Fruit fly (Drosophila melanogaster) whole organism, pupa: ENCODE results near the gene CG13038.

Source experiments
- CG10348 ChIP-seq: fragments of 200-800 bp; sonication (Bioruptor generic); IDR thresholded peaks from 2 replicates; pipeline ENCODE4 v1.3.6; 2022; ENCODE audit warnings: missing biosample characterization, missing genetic modification characterization
- CG12605 ChIP-seq: fragments of 200-800 bp; sonication (Bioruptor generic); IDR thresholded peaks from 2 replicates; pipeline ENCODE4 v1.3.6; 2022; ENCODE audit warnings: missing biosample characterization, missing genetic modification characterization
- CG13204 ChIP-seq: fragments of 200-800 bp; sonication (Bioruptor generic); optimal IDR thresholded peaks from 2 replicates; lab custom pipeline; 2018; ENCODE audit warnings: missing biosample characterization, mild to moderate bottlenecking, missing genetic modification characterization, moderate library complexity
- CG14655 ChIP-seq: fragments of 200-800 bp; sonication (Bioruptor generic); optimal IDR thresholded peaks from 3 replicates; lab custom pipeline; 2017; ENCODE audit warnings: mild to moderate bottlenecking, missing biosample characterization, missing genetic modification reagents, missing genetic modification characterization
- CG15710 ChIP-seq: fragments of 200-800 bp; sonication (Bioruptor generic); optimal IDR thresholded peaks from 2 replicates; lab custom pipeline; 2018; ENCODE audit warnings: missing biosample characterization, mild to moderate bottlenecking, missing genetic modification characterization, moderate library complexity
- CG32121 ChIP-seq: fragments of 200-800 bp; sonication (Bioruptor generic); IDR thresholded peaks from 2 replicates; pipeline ENCODE4 v1.3.6; 2022; ENCODE audit warnings: missing biosample characterization, missing genetic modification characterization
- CG34367 ChIP-seq: fragments of 200-800 bp; sonication (Bioruptor generic); optimal IDR thresholded peaks from 2 replicates; lab custom pipeline; 2018; ENCODE audit warnings: missing biosample characterization, mild to moderate bottlenecking, missing genetic modification characterization
- CG4496 ChIP-seq: fragments of 200-800 bp; sonication (Bioruptor generic); IDR thresholded peaks from 3 replicates; pipeline ENCODE4 v1.3.6; 2022; ENCODE audit warnings: missing biosample characterization, missing genetic modification characterization
- CG8159 ChIP-seq: fragments of 200-800 bp; sonication (Bioruptor generic); optimal IDR thresholded peaks from 3 replicates; lab custom pipeline; 2018; ENCODE audit warnings: missing biosample characterization, mild to moderate bottlenecking, missing genetic modification characterization, moderate library complexity
- CG8301 ChIP-seq: fragments of 200-800 bp; sonication (Bioruptor generic); optimal IDR thresholded peaks from 2 replicates; lab custom pipeline; 2018; ENCODE audit warnings: missing biosample characterization, mild to moderate bottlenecking, missing genetic modification characterization
- CG9948 ChIP-seq: fragments of 200-800 bp; sonication (Bioruptor generic); optimal IDR thresholded peaks from 2 replicates; lab custom pipeline; 2018; ENCODE audit warnings: missing biosample characterization, mild to moderate bottlenecking, missing genetic modification characterization, moderate library complexity
- D1 ChIP-seq: fragments of 200-800 bp; sonication (Bioruptor generic); optimal IDR thresholded peaks from 2 replicates; lab custom pipeline; 2018; ENCODE audit warnings: missing biosample characterization, mild to moderate bottlenecking, missing genetic modification characterization, moderate library complexity
- EcR ChIP-seq: fragments of 200-800 bp; sonication (Bioruptor generic); optimal IDR thresholded peaks from 3 replicates; lab custom pipeline; 2019; ENCODE audit warnings: missing biosample characterization, missing genetic modification characterization, mild to moderate bottlenecking, moderate library complexity, missing genetic modification reagents
- Ets98B ChIP-seq: fragments of 200-800 bp; sonication (Bioruptor generic); IDR thresholded peaks from 2 replicates; pipeline ENCODE4 v1.3.6; 2022; ENCODE audit warnings: missing biosample characterization, missing genetic modification characterization
- Pif1A ChIP-seq: fragments of 200-800 bp; sonication (Bioruptor generic); optimal IDR thresholded peaks from 3 replicates; lab custom pipeline; 2016; ENCODE audit warnings: missing biosample characterization, missing genetic modification characterization
- Pif1B ChIP-seq: fragments of 200-800 bp; sonication (Bioruptor generic); optimal IDR thresholded peaks from 3 replicates; lab custom pipeline; 2016; ENCODE audit warnings: missing biosample characterization, missing genetic modification characterization
- Snoo ChIP-seq: fragments of 200-800 bp; sonication (Bioruptor generic); optimal IDR thresholded peaks from 3 replicates; lab custom pipeline; 2017; ENCODE audit warnings: missing biosample characterization, mild to moderate bottlenecking, missing genetic modification characterization, inconsistent platforms
- fd96Ca ChIP-seq: fragments of 200-800 bp; sonication (Bioruptor generic); IDR thresholded peaks from 3 replicates; pipeline ENCODE4 v1.3.6; 2022; ENCODE audit warnings: missing biosample characterization, missing genetic modification characterization
- gl ChIP-seq: fragments of 200-800 bp; sonication (Bioruptor generic); optimal IDR thresholded peaks from 2 replicates; lab custom pipeline; 2018; ENCODE audit warnings: missing biosample characterization, mild to moderate bottlenecking, missing genetic modification characterization
- rn ChIP-seq: fragments of 200-800 bp; sonication (Bioruptor generic); IDR thresholded peaks from 2 replicates; pipeline ENCODE4 v1.3.6; 2022; ENCODE audit warnings: missing biosample characterization, missing genetic modification characterization

CG13038 gene

DNA sequence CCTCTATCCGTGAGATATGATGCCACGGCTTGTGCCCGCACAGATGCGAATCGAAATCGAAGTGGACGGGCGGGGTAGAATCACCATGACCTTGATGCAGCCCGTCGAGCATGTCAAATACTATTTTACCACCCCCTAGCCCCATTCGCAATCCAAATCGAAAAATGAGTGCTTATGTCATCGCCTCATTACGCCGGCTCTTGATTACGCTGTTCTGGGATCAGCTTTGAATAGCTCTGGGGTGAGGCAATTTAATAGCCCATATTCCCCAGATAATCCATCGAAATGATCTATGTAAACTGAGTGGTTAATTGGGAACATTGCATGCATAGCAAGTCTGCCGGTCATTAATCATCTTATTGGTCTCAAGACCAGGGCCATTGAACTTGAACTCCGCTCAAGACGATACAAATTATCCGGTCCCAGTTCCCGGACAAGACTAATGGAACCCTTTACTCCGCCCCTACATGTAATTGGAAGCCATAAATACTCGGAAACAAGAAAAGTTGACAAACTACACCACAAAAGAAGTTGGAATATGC, 29.6 kb upstream of the CG13038 start:
- TF ChIP-seq CG15710 (tag; lab: Kevin White, UChicago), result no peak
- no peak for TF ChIP-seq CG9948 (tag; lab: Kevin White, UChicago)
- TF ChIP-seq CG32121 (GFP tag; lab: Robert Waterston, UW), result no peak
- TF ChIP-seq Pif1A, result no peak
- TF ChIP-seq EcR (GFP tag; lab: Kevin White, UChicago), result peak; percentile 91
- TF ChIP-seq gl (tag; lab: Kevin White, UChicago), result no peak
- no peak for TF ChIP-seq rn
- TF ChIP-seq CG12605, result no peak

DNA sequence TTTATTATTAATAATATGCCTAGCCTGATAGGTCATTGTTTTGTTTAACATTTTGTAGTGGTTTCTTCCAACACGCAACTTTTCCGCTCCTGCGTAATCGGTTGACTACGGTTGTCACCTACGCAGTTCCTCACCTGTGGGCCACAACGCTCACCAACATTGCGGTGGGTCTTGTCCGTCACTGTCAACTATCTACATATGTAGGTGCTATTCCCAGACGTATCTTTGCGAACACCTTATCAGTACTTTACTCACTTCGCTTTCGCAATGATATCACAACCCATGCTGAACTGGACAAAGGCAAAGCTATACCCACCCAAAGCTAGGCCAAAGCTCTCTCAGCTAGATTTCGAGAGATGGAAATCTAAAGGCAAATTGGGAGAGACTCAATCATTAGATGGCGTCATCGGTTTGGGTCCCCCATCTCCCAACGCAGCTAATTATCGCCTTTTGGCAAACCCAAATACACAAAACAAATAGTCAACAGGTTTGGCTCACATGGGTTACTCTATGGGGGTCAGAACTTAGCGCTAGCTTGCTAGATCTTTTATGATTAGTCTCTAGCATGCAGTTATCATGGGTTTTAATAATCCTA, 28.6 kb upstream of the CG13038 start:
- TF ChIP-seq D1 (no peak), CG10348 (GFP tag; lab: Robert Waterston, UW) (no peak), fd96Ca (0 out of 3 replicates have a peak, but pooled peaks have one; percentile 9), CG8159 (tag; lab: Kevin White, UChicago) (no peak), CG9948 (tag; lab: Kevin White, UChicago) (no peak)

DNA sequence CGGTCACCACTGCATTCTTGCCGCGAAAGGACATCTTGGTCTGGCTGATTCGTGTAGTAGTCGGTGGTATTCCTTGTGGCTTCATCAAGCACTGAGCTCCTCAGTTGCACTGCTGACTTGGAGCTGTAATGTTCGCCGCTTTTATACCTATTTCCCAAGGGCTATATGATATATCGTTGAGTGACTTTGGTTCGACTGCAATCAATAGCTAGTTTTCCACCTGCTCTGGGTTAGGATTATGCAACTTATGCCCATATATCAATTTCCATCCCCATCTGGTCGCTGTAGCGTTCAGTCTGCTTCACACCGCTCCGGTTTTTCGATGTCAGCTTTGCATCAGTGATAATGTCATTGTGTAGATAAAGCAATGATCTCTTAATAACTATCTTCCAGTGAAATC, 26.5 kb upstream of the CG13038 start, which contains the start of gene Pdh:
Gene Pdh (minus strand): TSS at position 101 of the 400 bp plus-strand sequence.
- TF ChIP-seq CG9948 (tag; lab: Kevin White, UChicago) (no peak), D1 (no peak), CG8301 (tag; lab: Kevin White, UChicago) (no peak), Pif1B (GFP tag; lab: Kevin White, UChicago) (no peak), gl (tag; lab: Kevin White, UChicago) (no peak), CG13204 (no peak), rn (no peak), CG15710 (tag; lab: Kevin White, UChicago) (no peak), CG4496 (GFP tag; lab: Robert Waterston, UW) (no peak), Snoo (no peak), Ets98B (GFP tag; lab: Robert Waterston, UW) (no peak), CG10348 (GFP tag; lab: Robert Waterston, UW) (no peak), CG14655 (GFP tag; lab: Kevin White, UChicago) (no peak), CG34367 (tag; lab: Kevin White, UChicago) (no peak), fd96Ca (no peak)
- TF ChIP-seq, all 21 proteins: peak for 0

DNA sequence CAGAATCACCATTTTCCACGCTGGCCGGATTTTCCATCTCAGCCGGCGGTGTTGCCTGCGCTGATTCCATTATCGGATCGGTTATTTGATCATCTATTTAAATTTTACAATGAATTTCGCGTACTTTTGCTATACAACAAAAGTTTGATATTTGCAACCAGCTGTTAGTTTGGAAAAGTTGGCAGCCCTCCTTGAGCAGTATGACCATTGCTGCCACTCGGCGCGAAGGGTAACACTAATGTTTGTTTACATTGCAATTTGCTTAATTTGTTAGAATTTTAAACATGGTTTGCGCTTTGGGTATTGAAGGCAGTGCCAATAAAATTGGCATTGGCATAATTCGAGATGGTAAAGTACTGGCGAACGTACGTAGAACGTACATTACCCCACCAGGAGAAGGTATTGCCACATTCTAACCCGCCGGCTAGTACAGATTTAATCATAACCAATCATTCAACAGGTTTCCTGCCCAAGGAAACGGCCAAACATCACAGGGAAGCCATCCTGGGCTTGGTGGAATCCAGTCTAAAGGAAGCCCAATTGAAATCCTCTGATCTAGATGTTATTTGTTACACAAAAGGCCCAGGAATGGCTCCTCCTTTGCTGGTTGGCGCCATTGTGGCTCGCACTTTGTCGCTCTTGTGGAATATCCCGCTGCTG, 24.2 kb upstream of the CG13038 start, which contains the start of the genes Golgin104 and Tcs3:
Gene Golgin104 (minus strand): TSS at position 182 of the 660 bp plus-strand sequence.
Gene Tcs3 (plus strand): TSS at position 222 of the 660 bp plus-strand sequence.
- no peak for TF ChIP-seq Pif1B (GFP tag; lab: Kevin White, UChicago)

DNA sequence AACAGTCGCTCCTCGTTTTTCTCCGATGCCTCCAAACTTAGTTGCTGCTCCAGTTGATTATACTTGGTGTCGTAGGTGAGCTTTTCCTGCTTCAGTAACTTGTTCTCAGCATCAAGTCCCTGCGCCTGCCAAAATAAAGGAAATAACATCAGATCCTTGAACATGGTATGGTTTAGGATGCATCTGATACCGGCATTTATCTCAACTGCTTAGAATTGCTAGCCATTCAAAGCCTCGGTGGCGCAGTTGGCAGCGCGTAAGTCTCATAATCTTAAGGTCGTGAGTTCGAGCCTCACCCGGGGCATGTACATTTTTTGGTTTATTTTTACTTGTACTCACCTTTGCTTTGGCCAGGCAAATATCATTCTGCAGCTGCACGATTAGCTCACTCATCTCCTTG, 22.0 kb upstream of the CG13038 start:
- TF ChIP-seq CG12605, result no peak
- no peak for TF ChIP-seq CG34367 (tag; lab: Kevin White, UChicago)
- TF ChIP-seq CG15710 (tag; lab: Kevin White, UChicago), result no peak
- no peak for TF ChIP-seq Snoo
- no peak for TF ChIP-seq CG32121 (GFP tag; lab: Robert Waterston, UW)
- no peak for TF ChIP-seq CG4496 (GFP tag; lab: Robert Waterston, UW)
- no peak for TF ChIP-seq Ets98B (GFP tag; lab: Robert Waterston, UW)
- TF ChIP-seq gl (tag; lab: Kevin White, UChicago), result no peak
- TF ChIP-seq CG13204, result no peak
- no peak for TF ChIP-seq CG8301 (tag; lab: Kevin White, UChicago)
- TF ChIP-seq CG9948 (tag; lab: Kevin White, UChicago), result no peak
- no peak for TF ChIP-seq EcR (GFP tag; lab: Kevin White, UChicago)
- TF ChIP-seq CG10348 (GFP tag; lab: Robert Waterston, UW), result no peak

DNA sequence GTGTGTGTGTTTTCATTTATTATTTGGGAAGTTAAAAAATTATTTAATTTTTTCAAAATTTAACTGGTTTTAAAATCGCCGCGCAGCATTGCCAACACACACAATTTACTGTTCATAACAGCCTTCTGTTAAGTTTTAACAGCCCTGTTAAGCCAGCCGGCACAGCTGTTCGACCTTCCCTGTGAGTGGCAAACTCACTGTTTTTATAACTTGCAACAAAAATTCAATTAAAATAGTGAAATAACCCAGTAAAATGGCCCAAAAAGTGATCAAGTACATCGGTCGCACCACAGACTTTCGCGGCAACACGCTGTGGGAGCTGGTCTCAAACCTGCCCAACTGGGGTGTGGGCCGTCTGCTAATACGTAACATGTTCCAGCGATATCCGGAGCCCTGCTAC, 20.2 kb upstream of the CG13038 start, which contains the start of gene mRpS34:
Gene mRpS34 (plus strand): TSS at position 161 of the 400 bp plus-strand sequence.
- TF ChIP-seq CG15710 (tag; lab: Kevin White, UChicago) (no peak), EcR (GFP tag; lab: Kevin White, UChicago) (no peak), Pif1B (GFP tag; lab: Kevin White, UChicago) (no peak)

DNA sequence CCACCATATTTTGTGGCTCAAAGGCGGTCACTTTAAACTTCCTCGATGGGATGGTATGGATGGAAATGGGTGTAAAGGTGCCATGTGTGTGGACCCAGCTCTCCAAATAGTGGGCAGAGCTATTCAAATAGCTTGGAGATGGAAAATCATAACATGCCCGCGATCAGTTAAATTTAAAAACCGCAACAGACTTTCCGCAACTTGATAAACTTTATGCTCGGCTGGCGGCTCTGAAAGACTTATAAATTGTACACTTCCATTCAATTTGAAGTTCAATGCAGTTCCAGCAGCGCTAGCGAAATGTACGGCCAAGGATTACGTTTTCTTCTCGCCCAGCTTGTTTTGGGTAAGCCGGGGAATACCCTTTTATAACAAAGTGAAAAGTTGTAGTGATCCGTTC, 18.3 kb upstream of the CG13038 start, which contains the start of gene CG33257:
Gene CG33257 (plus strand): TSS at position 301 of the 400 bp plus-strand sequence.
- no peak for TF ChIP-seq Ets98B (GFP tag; lab: Robert Waterston, UW)
- no peak for TF ChIP-seq CG13204
- no peak for TF ChIP-seq CG10348 (GFP tag; lab: Robert Waterston, UW)
